Fruit fly (Drosophila melanogaster): ENCODE results near the gene JIL-1.

Gene JIL-1

DNA sequence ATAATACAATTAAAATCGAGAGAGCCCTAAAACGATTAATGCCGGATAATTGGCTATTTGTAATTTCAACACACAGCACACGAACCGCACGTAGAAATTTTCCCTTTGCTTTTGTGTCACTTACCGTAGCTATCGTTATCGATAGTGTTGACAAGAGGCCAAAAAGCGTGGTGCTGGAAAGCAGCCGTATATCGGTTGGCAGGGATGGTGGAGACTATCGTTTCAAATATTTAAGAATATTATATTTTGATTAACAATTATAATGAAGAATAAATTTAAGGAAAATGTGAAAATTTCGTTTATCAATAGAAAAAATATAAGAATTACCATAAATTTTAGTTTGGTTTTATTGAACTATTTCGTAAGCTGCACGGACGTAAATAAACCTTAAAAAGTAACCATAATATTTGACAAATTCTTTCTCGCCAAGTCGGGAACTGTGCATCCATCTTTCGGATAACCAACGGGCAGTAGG lies at the start of gene JIL-1:
Gene JIL-1 (minus strand): TSS at position 148 of the 475 bp plus-strand sequence.
- TF ChIP-seq HLH106 (tag; optimal IDR thresholded peaks at IDR 0.05) (peak; percentile 68), lola (GFP tag; optimal IDR thresholded peaks at IDR 0.05) (no peak), fru (GFP tag; optimal IDR thresholded peaks at IDR 0.05) (peak; percentile 62), Hnf4 (GFP tag; optimal IDR thresholded peaks at IDR 0.05) (peak; percentile 83), Sp1 (GFP tag; optimal IDR thresholded peaks at IDR 0.05) (peak; percentile 56), CG9705 (GFP tag; optimal IDR thresholded peaks at IDR 0.05) (peak; percentile 29), CrebA (GFP tag; optimal IDR thresholded peaks at IDR 0.05; ENCODE audit: borderline replicate concordance) (no peak), Abd-B (GFP tag; optimal IDR thresholded peaks at IDR 0.05) (no peak), Rel (GFP tag; optimal IDR thresholded peaks at IDR 0.05) (peak; percentile 36), Rel (tag; optimal IDR thresholded peaks at IDR 0.05) (peak; percentile 32), Myc (optimal IDR thresholded peaks at IDR 0.05) (peak; percentile 2), Mio (GFP tag; optimal IDR thresholded peaks at IDR 0.05) (peak; percentile 0), ey (GFP tag; optimal IDR thresholded peaks at IDR 0.05) (peak; percentile 51), dl (GFP tag; optimal IDR thresholded peaks at IDR 0.05; ENCODE audit: insufficient read depth in 1 of 2, partially characterized antibody in 2 of 2) (no peak), GATAd (GFP tag; optimal IDR thresholded peaks at IDR 0.05) (peak; percentile 41), woc (GFP tag; optimal IDR thresholded peaks at IDR 0.05) (peak; percentile 76), foxo (GFP tag; optimal IDR thresholded peaks at IDR 0.05) (peak in 1 of 2 experiments; percentile 78), Dfd (GFP tag; optimal IDR thresholded peaks at IDR 0.05) (no peak), CG32264 (GFP tag; optimal IDR thresholded peaks at IDR 0.05) (no peak), dmrt93B (GFP tag; optimal IDR thresholded peaks at IDR 0.05) (no peak), Hr83 (GFP tag; optimal IDR thresholded peaks at IDR 0.05; ENCODE audit: poor library complexity, severe bottlenecking) (peak; percentile 38), h (GFP tag; optimal IDR thresholded peaks at IDR 0.05) (peak; percentile 77), brk (GFP tag; optimal IDR thresholded peaks at IDR 0.05) (peak; percentile 69), OdsH (GFP tag; optimal IDR thresholded peaks at IDR 0.05) (peak; percentile 20), Jra (GFP tag; optimal IDR thresholded peaks at IDR 0.05) (peak; percentile 75), Dif (GFP tag; optimal IDR thresholded peaks at IDR 0.05; ENCODE audit: partially characterized antibody) (no peak), usp (GFP tag; optimal IDR thresholded peaks at IDR 0.05) (no peak), sage (GFP tag; optimal IDR thresholded peaks at IDR 0.05) (peak; percentile 65), br (GFP tag; optimal IDR thresholded peaks at IDR 0.05) (peak; percentile 66), jim (GFP tag; optimal IDR thresholded peaks at IDR 0.05) (peak; percentile 6), dsf (GFP tag; optimal IDR thresholded peaks at IDR 0.05; ENCODE audit: borderline replicate concordance) (peak; percentile 60), Hr78 (GFP tag; optimal IDR thresholded peaks at IDR 0.05) (no peak), pan (optimal IDR thresholded peaks at IDR 0.05) (no peak), sv (GFP tag; optimal IDR thresholded peaks at IDR 0.05) (peak; percentile 69), Vsx2 (GFP tag; optimal IDR thresholded peaks at IDR 0.05; ENCODE audit: partially characterized antibody) (peak; percentile 25), psq (GFP tag; optimal IDR thresholded peaks at IDR 0.05) (peak; percentile 75), tai (GFP tag; optimal IDR thresholded peaks at IDR 0.05) (peak; percentile 40), rgr (GFP tag; optimal IDR thresholded peaks at IDR 0.05) (peak; percentile 74), N (GFP tag; optimal IDR thresholded peaks at IDR 0.05) (no peak)

DNA sequence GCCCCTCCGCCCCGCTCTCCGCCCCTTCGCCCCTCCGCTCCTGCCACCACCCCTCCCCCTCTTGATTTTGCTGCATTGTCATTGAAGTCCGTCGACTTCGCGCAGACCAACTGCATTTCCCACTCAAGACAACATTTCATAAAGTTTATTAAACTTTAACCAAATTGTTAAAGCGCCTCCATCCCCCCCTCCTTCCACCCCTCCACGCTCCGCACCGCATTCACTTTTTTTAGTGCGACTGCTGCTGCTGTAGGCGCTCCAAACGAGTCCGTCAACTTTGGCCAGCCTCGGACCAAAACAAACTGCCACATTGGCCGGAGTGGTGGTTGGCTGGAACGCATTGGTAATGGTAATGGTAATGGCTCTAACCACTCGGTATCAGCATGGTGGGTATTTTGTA lies 45.9 kb upstream of the JIL-1 start:
- TF ChIP-seq woc (GFP tag; optimal IDR thresholded peaks at IDR 0.05) = no peak
- no peak for TF ChIP-seq usp (GFP tag; optimal IDR thresholded peaks at IDR 0.05)
- TF ChIP-seq CG9705 (GFP tag; optimal IDR thresholded peaks at IDR 0.05) = no peak
- TF ChIP-seq CrebA (GFP tag; optimal IDR thresholded peaks at IDR 0.05; ENCODE audit: borderline replicate concordance) = no peak
- no peak for TF ChIP-seq fru (GFP tag; optimal IDR thresholded peaks at IDR 0.05)
- no peak for TF ChIP-seq rgr (GFP tag; optimal IDR thresholded peaks at IDR 0.05)
- no peak for TF ChIP-seq HLH106 (tag; optimal IDR thresholded peaks at IDR 0.05)
- no peak for TF ChIP-seq Hnf4 (GFP tag; optimal IDR thresholded peaks at IDR 0.05)
- TF ChIP-seq Mio (GFP tag; optimal IDR thresholded peaks at IDR 0.05) = no peak
- TF ChIP-seq pan (optimal IDR thresholded peaks at IDR 0.05) = no peak

DNA sequence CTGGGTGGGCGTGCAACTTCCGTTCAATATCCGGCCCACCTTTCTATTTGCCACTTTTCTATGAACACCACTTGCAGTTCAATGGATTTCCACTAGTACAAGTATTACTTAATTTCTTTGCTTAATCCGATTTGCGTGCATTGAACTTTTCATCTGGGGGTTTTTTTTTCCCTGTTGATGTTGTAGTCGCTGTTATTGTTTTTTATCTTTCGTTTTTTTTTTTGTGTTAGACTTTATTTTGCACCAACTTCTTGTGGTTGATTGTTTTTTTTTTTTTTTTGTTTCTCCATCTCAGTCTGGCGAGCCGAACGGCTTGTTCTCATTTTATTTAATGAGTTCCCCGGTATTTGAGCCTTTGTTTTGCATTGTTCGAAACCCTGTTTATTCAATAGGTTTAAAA lies 43.4 kb upstream of the JIL-1 start:
- TF ChIP-seq Sp1 (GFP tag; optimal IDR thresholded peaks at IDR 0.05) (no peak), dsf (GFP tag; optimal IDR thresholded peaks at IDR 0.05; ENCODE audit: borderline replicate concordance) (no peak), N (GFP tag; optimal IDR thresholded peaks at IDR 0.05) (no peak), psq (GFP tag; optimal IDR thresholded peaks at IDR 0.05) (no peak), tai (GFP tag; optimal IDR thresholded peaks at IDR 0.05) (no peak), OdsH (GFP tag; optimal IDR thresholded peaks at IDR 0.05) (no peak), usp (GFP tag; optimal IDR thresholded peaks at IDR 0.05) (no peak), HLH106 (tag; optimal IDR thresholded peaks at IDR 0.05) (no peak)
